Fruit fly (Drosophila melanogaster) whole organism, larva: ENCODE results near the gene aralar1.
A peak's percentile ranks its signal among the peaks of the same experiment; 100 is the strongest.

Source experiments
- noc ChIP-seq: fragments of 200-800 bp; sonication (Bioruptor generic); optimal IDR thresholded peaks from 3 replicates; lab custom pipeline; 2019; ENCODE audit warnings: missing biosample characterization, mild to moderate bottlenecking, missing genetic modification characterization, moderate library complexity

Gene aralar1

DNA sequence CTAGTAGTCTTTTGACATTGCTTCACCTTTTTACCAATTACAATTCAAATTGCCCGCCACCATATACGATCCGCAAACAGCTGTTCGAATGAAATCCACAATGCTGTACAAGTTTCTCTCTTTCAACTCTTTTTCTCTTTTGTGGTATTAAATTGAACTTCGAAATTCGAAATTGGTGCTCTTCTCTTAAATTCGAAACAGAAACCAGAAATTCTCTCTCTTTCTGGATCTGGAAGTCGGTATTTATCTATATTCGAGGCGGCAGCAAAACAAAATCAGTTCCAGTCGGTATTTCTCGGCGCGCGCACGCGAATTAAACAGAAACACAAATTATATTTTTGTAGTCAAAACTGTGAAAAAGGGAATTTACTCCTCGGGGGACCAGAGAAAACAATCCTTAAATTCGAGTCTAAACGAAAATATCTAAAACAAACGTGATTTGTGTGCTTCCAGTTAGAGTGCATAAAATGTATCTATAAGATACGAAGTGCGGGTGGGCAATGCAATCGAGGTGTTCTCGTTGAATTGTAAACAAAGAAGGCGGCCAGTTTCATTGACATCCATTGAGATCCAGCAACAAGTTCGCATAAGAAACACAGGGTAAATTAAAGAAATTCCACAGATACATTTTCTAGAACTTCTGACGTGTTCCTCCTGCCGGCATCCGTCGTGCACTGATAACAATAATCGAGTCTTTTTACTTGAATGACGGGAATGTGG lies 10.3 kb upstream of the aralar1 start, which contains the start of gene PH4alphaEFB:
Gene PH4alphaEFB (plus strand): TSS at position 276 of the 720 bp plus-strand sequence.
- no peak for TF ChIP-seq noc (tag; lab: Kevin White, UChicago)

DNA sequence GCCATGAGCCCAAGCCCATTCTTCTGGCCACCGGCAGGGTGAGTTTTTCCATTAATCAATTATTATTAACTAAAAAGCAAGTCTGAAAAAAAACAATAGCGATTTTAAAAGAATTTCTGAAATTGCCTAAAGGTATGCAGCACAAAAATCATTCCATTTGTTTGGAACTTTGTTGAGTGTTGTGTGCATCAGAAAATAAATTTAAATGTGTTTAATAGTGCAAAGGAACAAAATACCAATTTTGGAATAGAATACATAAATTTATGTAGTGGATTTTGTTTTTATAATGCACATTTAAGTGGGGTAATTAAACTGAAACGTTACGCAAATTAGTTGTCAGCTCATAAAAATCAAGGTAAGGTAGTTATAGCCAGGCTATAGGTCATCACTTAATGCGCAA lies 8.6 kb upstream of the aralar1 start:
- TF ChIP-seq noc (tag; lab: Kevin White, UChicago) = no peak

DNA sequence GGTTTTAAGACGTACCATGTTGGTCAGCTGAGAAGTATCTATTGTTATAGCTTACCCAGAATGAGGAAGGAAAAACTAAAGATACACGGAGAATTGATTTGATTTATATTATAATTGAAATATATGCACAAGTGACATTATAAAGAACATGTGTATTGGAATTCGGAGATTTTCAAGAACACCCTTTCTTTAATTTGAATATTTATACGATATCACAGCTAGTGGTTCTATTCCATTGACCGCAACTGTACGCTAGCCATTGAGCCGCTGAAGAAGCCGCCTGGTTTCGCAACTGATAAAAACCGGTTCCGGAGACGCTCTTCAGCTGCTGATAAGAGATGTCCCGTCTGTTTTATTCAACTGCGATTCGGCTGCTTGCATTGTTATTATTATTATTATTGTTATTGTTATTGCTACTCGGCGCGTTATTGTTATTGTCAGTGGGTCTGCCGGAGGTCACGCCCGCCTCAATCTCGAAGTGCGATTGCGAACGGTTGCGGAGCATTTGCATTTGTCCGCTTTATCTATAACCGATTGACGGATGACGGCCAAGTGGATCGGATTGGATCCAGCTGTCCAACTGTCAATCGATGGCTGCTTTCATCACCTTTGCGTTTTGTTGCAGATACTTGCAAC lies 6.1 kb upstream of the aralar1 start:
- TF ChIP-seq noc (tag; lab: Kevin White, UChicago) = peak; percentile 26

DNA sequence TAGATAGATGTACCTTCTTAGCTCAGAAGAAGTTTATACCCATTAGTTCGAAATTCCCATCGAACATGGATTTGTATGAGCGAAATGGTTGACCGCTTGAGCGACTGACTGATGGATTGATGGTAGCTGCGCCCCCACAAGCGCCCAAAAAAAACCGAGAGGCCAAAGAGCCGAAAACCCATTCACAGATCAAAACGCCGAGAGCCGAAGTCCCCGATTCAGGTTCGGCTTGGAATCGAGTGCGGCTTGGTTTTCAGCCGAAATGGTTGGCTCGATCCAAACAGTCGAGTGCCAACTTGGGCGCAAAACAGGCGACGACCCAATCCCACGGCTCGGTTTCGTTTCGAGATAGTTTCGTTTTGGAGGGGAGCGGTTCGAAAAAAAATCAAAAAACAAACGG lies 4.5 kb upstream of the aralar1 start:
- TF ChIP-seq noc (tag; lab: Kevin White, UChicago) = no peak

DNA sequence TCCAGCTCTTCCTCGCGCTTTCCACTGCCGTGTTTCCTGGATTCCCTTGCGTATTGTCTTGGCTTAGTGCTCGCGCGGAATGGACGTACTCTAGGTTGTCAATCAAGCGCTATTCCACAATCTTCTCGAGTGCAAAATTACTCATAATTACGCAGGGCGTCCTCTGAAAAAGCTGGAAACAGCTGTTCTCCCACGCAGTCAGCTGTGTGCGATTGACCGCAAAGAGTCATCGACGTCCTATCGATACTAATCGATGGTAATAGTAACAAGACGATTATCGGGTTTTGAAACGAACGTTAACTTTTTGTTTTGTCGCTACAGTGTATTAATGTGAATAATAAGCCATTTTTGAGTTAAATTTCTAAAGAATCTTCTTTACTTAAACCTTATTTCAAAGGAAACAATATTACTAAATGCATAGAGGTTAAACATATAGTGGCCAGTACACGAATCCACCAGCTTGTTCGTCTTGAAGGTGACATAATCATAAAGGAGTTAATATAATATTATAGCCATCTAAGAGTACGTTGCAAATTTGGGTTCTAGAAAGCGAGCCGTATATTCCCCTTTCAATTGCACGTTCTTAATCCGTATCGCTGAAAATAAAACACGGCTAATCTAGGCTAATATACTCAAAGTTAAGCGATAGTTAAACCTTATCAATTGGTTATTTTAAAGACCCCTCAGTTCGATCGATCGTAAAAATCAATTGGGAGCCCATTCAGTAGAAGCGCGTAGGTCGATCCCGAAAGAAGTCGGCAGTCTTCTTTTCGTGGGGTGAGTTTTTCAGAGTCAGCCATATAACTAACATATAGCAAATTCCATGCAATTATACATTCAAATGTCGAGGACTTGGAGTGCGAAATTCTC lies 3.6 kb upstream of the aralar1 start, which contains the start of the genes CG2224 and CDase:
Gene CG2224 (minus strand): TSS at position 235 of the 870 bp plus-strand sequence.
Gene CDase (plus strand): TSS at position 456 of the 870 bp plus-strand sequence.
- no peak for TF ChIP-seq noc (tag; lab: Kevin White, UChicago)

DNA sequence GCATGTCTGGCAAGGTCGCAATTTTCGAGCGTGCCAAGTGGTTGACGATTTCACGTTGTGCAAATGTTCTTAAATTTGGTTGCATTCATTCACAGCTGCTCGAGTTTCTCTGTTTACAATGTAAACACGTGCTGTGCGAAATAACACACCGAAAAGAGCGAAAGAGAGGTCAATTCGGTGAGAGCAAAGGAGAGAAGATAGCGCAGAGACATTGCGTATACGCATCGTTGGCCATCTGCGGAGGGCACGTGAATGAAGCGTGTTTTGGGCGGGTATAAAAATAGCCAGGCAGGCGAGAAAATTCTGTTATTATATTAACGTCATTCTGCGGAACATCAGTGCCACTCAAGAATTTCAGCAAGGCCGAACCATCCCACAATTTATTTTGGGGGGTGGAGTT lies 1.2 kb downstream of the aralar1 start:
- TF ChIP-seq noc (tag; lab: Kevin White, UChicago) = no peak

DNA sequence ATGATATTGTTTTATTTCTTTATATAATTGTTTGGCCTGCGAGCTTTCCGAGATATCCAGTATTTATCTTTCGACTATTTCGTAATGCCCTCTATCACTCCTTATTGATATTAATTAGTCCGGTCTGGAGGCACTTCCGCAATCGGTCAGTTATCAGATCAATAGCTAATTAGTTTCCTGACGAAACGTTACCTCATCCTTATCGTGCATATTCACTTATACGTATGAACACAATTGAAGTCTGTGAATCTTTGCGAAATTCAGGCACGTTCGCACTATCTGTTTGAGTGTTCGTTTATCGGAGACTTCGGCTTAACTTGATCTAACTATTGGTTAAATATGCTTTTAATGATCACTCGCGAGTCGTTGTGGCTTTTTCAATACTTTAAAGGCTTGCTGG lies 2.4 kb downstream of the aralar1 start:
- TF ChIP-seq noc (tag; lab: Kevin White, UChicago) = no peak

DNA sequence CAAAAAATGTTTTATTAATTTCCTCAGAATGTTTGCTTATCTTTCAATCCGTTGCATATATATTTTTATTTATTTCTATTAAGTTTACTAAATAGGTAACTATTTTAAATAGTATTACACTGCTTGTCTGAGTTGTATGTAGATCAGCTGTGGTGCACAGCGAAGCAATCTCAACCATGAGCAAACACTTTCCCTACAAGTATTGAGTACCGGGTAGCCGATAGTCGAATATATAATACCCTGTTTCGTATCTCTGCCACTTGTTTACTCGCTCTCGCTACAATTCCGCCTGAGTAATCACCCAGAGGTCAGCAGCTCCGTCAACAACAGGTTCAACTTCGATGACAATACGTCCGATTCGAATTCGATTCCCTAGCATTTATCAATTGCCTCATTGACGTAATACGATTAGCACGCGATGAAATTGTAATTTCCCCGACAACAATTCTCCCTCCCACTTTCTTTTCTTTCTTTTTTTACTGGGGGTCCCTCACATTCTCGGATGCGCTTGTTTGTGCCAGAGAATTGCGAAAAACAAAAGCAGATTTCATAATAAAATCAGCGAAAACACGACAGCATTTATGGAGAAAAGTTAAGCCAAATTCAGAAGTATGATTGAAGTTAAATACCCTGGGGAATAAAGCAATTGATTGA lies 4.8 kb downstream of the aralar1 start:
- no peak for TF ChIP-seq noc (tag; lab: Kevin White, UChicago)

DNA sequence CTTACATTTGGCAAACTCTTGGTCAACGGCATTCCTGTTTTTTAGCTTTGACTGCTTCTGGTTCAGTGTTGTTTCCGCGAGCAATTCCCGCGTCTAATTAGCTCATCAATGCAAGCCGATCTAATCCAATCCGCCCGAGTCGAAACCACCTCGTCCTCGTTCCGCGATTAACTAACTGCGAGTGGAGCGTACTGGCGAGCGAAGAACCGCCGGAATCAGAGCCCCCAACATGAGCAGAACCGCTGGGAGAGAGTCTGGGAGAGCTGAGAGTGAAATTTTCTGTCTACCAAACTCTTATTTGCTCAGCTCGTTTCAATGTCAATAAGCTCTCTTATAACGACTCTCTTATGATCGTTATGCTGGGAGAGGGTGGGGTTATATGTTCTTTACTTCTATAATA lies 5.4 kb downstream of the aralar1 start:
- TF ChIP-seq noc (tag; lab: Kevin White, UChicago) = peak; percentile 56

DNA sequence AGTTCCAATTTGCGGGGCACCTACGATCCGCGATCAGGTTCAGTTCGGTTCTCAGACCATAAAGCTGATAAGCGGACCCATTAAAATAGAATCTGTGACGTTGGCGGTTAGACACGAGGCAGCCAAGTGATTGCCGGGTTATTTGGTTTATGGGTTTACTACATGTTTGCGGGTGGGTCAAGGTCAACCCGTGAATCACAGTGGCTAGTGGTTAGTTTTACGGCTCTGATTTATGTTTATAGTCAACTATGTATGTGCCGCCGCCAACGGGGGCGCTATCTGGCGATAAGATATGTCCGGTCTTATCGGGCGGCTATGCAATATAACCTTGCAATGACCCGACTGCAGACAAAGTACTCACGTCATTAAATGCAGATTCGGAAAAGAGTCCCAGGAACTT lies 6.2 kb downstream of the aralar1 start:
- peak; percentile 70 for TF ChIP-seq noc (tag; lab: Kevin White, UChicago)

DNA sequence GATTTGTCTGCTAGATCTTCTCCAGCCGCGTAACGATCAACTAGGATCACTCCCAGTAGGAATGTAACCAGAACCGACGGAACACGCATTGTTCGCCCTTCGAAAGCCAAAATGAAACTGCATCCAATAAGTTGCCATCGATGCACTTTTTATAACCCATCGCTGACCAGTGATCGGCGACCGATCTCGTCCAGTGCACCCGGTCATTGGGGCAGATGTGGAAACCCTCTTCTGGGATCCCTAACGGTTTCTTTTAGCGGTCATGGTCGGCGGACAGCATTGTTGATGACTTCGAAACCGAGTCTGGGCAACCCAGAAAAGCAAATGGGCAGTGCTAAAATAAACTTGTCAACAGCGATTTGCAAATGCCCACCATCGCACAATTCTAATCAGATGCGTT lies 10.7 kb downstream of the aralar1 start, which contains the start of gene Osi23:
Gene Osi23 (minus strand): TSS at position 101 of the 400 bp plus-strand sequence.
- TF ChIP-seq noc (tag; lab: Kevin White, UChicago) = no peak

DNA sequence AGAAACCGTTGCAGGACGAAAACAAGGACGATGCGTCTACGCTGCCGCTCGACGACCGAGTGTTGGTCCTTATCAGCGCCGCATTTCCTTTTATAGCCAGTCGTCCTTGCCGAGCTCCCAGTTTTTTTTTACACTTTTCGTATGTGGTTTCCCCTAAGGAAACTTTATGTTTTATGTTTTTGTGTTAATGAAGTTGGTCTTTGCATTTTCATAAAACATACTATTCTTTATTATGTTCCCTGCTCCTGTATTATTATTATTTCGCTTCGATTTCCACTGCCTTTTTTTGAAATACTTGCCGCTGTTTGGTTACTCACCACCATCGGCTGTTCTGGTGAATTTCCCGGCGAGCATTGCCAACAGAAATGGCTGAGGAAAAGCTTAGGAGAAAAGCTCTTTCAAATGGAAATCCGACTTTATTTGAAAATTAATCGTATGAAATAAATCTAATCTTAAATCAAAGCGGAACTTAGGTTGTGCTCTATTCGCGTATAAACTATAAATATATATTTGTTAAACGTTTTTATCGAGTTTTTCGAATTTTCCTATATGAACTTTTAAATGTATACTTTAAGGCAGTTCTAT lies 12.0 kb downstream of the aralar1 start, which contains the start of gene CG15537:
Gene CG15537 (minus strand): TSS at position 51 of the 585 bp plus-strand sequence.
- no peak for TF ChIP-seq noc (tag; lab: Kevin White, UChicago)

DNA sequence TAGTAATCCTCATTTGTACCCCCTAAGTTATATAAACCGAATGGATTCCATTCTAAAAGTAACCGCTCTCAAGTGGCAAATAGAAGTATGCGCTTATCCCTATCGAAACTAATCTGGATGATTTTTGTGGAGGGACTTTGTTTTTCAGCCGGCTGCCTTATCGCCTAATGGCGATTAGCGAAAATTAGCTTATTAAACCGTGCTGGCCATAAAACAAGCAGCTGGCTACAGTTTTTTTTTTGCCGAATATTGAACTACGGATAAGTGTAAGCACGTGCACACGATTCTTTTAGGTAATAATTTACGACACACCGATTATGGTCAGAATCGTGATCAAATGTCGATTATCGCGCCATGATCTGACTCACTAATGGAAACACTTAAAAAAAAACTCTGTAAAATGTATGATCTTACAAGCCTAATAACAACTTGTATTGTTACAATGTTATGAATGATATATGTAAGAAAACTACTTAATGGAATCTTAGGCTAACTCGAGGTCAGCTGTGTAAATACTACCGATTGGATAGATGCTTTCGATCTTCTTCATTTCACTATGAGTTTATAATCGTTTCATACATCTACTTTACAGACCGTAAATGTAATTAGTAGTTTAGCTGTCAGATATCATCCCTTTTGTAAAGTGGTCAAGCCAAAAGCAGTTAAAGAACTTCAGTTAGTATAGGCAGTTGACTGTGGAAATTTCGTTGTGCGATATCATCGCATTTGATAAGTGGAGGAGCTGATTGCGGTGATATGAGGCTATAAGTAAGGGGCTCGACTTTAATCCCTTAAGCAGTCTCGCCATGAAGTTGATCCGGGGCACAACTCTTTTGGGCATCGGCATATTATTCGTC lies 24.2 kb downstream of the aralar1 start, which contains the start of gene CG15534:
Gene CG15534 (plus strand): TSS at position 807 of the 857 bp plus-strand sequence.
- TF ChIP-seq noc (tag; lab: Kevin White, UChicago) = no peak

DNA sequence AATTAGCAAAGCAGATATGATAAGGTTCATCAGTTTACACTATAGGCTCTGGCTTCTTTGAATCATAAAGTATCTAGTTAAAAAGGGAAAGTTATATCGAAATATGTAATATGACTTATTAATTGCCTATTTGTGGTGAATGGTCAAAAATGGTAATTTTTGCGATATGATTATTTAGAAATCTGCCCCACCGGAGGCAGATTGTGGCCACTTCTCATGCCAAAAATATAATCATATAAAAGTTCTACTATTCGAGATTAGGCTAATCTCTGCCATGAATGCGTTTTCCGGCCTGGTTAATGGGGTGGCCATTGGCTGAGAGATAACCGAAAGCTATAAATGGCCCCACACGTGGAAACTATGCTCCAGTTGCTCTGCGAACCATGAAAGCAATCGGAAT lies 27.2 kb downstream of the aralar1 start, which contains the start of gene CG15533:
Gene CG15533 (plus strand): TSS at position 362 of the 400 bp plus-strand sequence.
- no peak for TF ChIP-seq noc (tag; lab: Kevin White, UChicago)
